Fruit fly (Drosophila melanogaster) whole organism, embryonic: ENCODE results near the gene CG13996.

Source experiments
- Abd-B ChIP-seq: fragments of 200-800 bp; sonication (Bioruptor generic); optimal IDR thresholded peaks from 2 replicates; lab custom pipeline; 2018; ENCODE audit warnings: missing biosample characterization, mild to moderate bottlenecking, missing genetic modification characterization, moderate library complexity
- B-H2 ChIP-seq: fragments of 200-800 bp; sonication (Bioruptor generic); optimal IDR thresholded peaks from 2 replicates; lab custom pipeline; 2018; ENCODE audit warnings: missing biosample characterization, mild to moderate bottlenecking, missing genetic modification characterization
- CG10267 ChIP-seq: fragments of 200-800 bp; sonication (Bioruptor generic); optimal IDR thresholded peaks from 2 replicates; lab custom pipeline; 2018; ENCODE audit warnings: missing biosample characterization, mild to moderate bottlenecking, missing genetic modification characterization, moderate library complexity
- CG11398 ChIP-seq: fragments of 200-800 bp; sonication (Bioruptor generic); optimal IDR thresholded peaks from 2 replicates; lab custom pipeline; 2016; ENCODE audit warnings: missing biosample characterization, missing genetic modification characterization
- CG12219 ChIP-seq: fragments of 200-800 bp; sonication (Bioruptor generic); optimal IDR thresholded peaks from 3 replicates; lab custom pipeline; 2018; ENCODE audit warnings: missing biosample characterization, mild to moderate bottlenecking, missing genetic modification characterization
- CG12744 ChIP-seq: fragments of 200-800 bp; sonication (Bioruptor generic); optimal IDR thresholded peaks from 2 replicates; lab custom pipeline; 2016; ENCODE audit warnings: missing biosample characterization, missing genetic modification characterization
- CG13123 ChIP-seq: fragments of 200-800 bp; sonication (Bioruptor generic); optimal IDR thresholded peaks from 2 replicates; lab custom pipeline; 2016; ENCODE audit warnings: missing biosample characterization, missing genetic modification characterization
- CG13296 ChIP-seq: fragments of 200-800 bp; sonication (Bioruptor generic); optimal IDR thresholded peaks from 3 replicates; lab custom pipeline; 2018; ENCODE audit warnings: missing biosample characterization, mild to moderate bottlenecking, missing genetic modification characterization
- CG15601 ChIP-seq: fragments of 200-800 bp; sonication (Bioruptor generic); optimal IDR thresholded peaks from 3 replicates; lab custom pipeline; 2019; ENCODE audit warnings: missing biosample characterization, mild to moderate bottlenecking, missing genetic modification characterization, moderate library complexity
- CG15696 ChIP-seq: fragments of 200-800 bp; sonication (Bioruptor generic); optimal IDR thresholded peaks from 2 replicates; lab custom pipeline; 2019; ENCODE audit warnings: missing biosample characterization, mild to moderate bottlenecking, missing genetic modification characterization, moderate library complexity
- CG16863 ChIP-seq: fragments of 200-800 bp; sonication (Bioruptor generic); optimal IDR thresholded peaks from 3 replicates; lab custom pipeline; 2016; ENCODE audit warnings: missing biosample characterization, missing genetic modification characterization
- CG17186 ChIP-seq: fragments of 200-800 bp; sonication (Bioruptor generic); optimal IDR thresholded peaks from 3 replicates; lab custom pipeline; 2017; ENCODE audit warnings: missing biosample characterization, missing genetic modification reagents, missing genetic modification characterization
- CG17361 ChIP-seq: fragments of 200-800 bp; sonication (Bioruptor generic); IDR thresholded peaks from 3 replicates; pipeline ENCODE4 v1.3.6; 2022; ENCODE audit warnings: missing biosample characterization, missing genetic modification characterization
- CG17802 ChIP-seq: fragments of 200-800 bp; sonication (Bioruptor generic); optimal IDR thresholded peaks from 2 replicates; lab custom pipeline; 2018; ENCODE audit warnings: missing biosample characterization, mild to moderate bottlenecking, missing genetic modification characterization, moderate library complexity
- CG17912 ChIP-seq: fragments of 200-800 bp; sonication (Bioruptor generic); optimal IDR thresholded peaks from 2 replicates; lab custom pipeline; 2018; ENCODE audit warnings: missing biosample characterization, mild to moderate bottlenecking, missing genetic modification characterization
- CG1792 ChIP-seq: fragments of 200-800 bp; sonication (Bioruptor generic); optimal IDR thresholded peaks from 2 replicates; lab custom pipeline; 2016; ENCODE audit warnings: missing biosample characterization, missing genetic modification characterization
- CG2120 ChIP-seq: fragments of 200-800 bp; sonication (Bioruptor generic); optimal IDR thresholded peaks from 3 replicates; lab custom pipeline; 2016; ENCODE audit warnings: missing biosample characterization, missing genetic modification characterization
- CG30020 ChIP-seq: fragments of 200-800 bp; optimal IDR thresholded peaks from 2 replicates; lab custom pipeline; 2019; ENCODE audit warnings: missing biosample characterization, mild to moderate bottlenecking, missing genetic modification characterization, moderate library complexity
- CG31224 ChIP-seq: fragments of 200-800 bp; sonication (Bioruptor generic); IDR thresholded peaks from 2 replicates; pipeline ENCODE4 v1.3.6; 2022; ENCODE audit warnings: missing biosample characterization, missing genetic modification characterization
- CG3726 ChIP-seq: fragments of 200-800 bp; sonication (Bioruptor generic); IDR thresholded peaks from 3 replicates; pipeline ENCODE4, ENCODE4 v1.3.6; 2022; ENCODE audit warnings: missing biosample characterization, missing genetic modification characterization
- CG5953 ChIP-seq: fragments of 200-800 bp; sonication (Bioruptor generic); IDR thresholded peaks from 2 replicates; pipeline ENCODE4 v1.3.6; 2022; ENCODE audit warnings: missing biosample characterization, missing genetic modification characterization
- CG7357 ChIP-seq: fragments of 200-800 bp; sonication (Bioruptor generic); IDR thresholded peaks from 3 replicates; pipeline ENCODE4 v1.3.6; 2022; ENCODE audit warnings: missing biosample characterization, missing genetic modification characterization
- CG7556 ChIP-seq: fragments of 200-800 bp; sonication (Bioruptor generic); optimal IDR thresholded peaks from 2 replicates; lab custom pipeline; 2017; ENCODE audit warnings: missing biosample characterization, mild to moderate bottlenecking, missing genetic modification characterization
- CG7839 ChIP-seq: fragments of 200-800 bp; sonication (Bioruptor generic); optimal IDR thresholded peaks from 3 replicates; lab custom pipeline; 2018; ENCODE audit warnings: missing biosample characterization, mild to moderate bottlenecking, missing genetic modification characterization, moderate library complexity
- CG8089 ChIP-seq: fragments of 200-800 bp; sonication (Bioruptor generic); optimal IDR thresholded peaks from 3 replicates; lab custom pipeline; 2016; ENCODE audit warnings: missing biosample characterization, missing genetic modification characterization
- CG9437 ChIP-seq: fragments of 200-800 bp; sonication (Bioruptor generic); optimal IDR thresholded peaks from 2 replicates; lab custom pipeline; 2018; ENCODE audit warnings: missing biosample characterization, mild to moderate bottlenecking, missing genetic modification characterization
- Camta ChIP-seq: fragments of 200-800 bp; sonication (Bioruptor generic); optimal IDR thresholded peaks from 2 replicates; lab custom pipeline; 2016; ENCODE audit warnings: missing biosample characterization, missing genetic modification characterization
- CoRest ChIP-seq: fragments of 200-800 bp; sonication (Bioruptor generic); optimal IDR thresholded peaks from 3 replicates; lab custom pipeline; 2018; ENCODE audit warnings: missing biosample characterization, mild to moderate bottlenecking, missing genetic modification characterization, moderate library complexity
- D19B ChIP-seq: fragments of 200-800 bp; sonication (Bioruptor generic); optimal IDR thresholded peaks from 2 replicates; lab custom pipeline; 2017; ENCODE audit warnings: missing biosample characterization, mild to moderate bottlenecking, missing genetic modification characterization
- Deaf1 ChIP-seq: fragments of 200-800 bp; optimal IDR thresholded peaks from 3 replicates; lab custom pipeline; 2019; ENCODE audit warnings: missing biosample characterization, mild to moderate bottlenecking, missing genetic modification characterization, moderate library complexity
- E2f2 ChIP-seq: fragments of 200-800 bp; sonication (Bioruptor generic); IDR thresholded peaks from 2 replicates; pipeline ENCODE4 v1.3.6; 2022; ENCODE audit warnings: missing biosample characterization, missing genetic modification characterization
- MTF-1 ChIP-seq: fragments of 200-800 bp; sonication (Bioruptor generic); optimal IDR thresholded peaks from 2 replicates; lab custom pipeline; 2018; ENCODE audit warnings: missing biosample characterization, mild to moderate bottlenecking, missing genetic modification characterization, borderline replicate concordance
- Nf-YC ChIP-seq: fragments of 200-800 bp; optimal IDR thresholded peaks from 3 replicates; lab custom pipeline; 2019; ENCODE audit warnings: missing biosample characterization, mild to moderate bottlenecking, missing genetic modification characterization, moderate library complexity
- Ravus ChIP-seq: fragments of 200-800 bp; sonication (Bioruptor generic); IDR thresholded peaks from 2 replicates; pipeline ENCODE4 v1.3.6; 2022; ENCODE audit warnings: missing biosample characterization, missing genetic modification characterization
- Sin3A ChIP-seq: fragments of >200 bp; optimal IDR thresholded peaks from 2 replicates; lab custom pipeline; 2018
- Six4 ChIP-seq: fragments of 200-800 bp; sonication (Bioruptor generic); optimal IDR thresholded peaks from 2 replicates; lab custom pipeline; 2016; ENCODE audit warnings: missing biosample characterization, missing genetic modification characterization
- az2 ChIP-seq: fragments of 200-800 bp; sonication (Bioruptor generic); optimal IDR thresholded peaks from 3 replicates; lab custom pipeline; 2016; ENCODE audit warnings: missing biosample characterization, missing genetic modification characterization
- bcd ChIP-seq: fragments of 200-800 bp; sonication (Bioruptor generic); optimal IDR thresholded peaks from 2 replicates; lab custom pipeline; 2017; ENCODE audit warnings: missing biosample characterization, mild to moderate bottlenecking, missing genetic modification characterization
- cato ChIP-seq: fragments of 200-800 bp; sonication (Bioruptor generic); optimal IDR thresholded peaks from 2 replicates; lab custom pipeline; 2016; ENCODE audit warnings: missing biosample characterization, missing genetic modification characterization, borderline replicate concordance
- danr ChIP-seq: fragments of 200-800 bp; sonication (Bioruptor generic); IDR thresholded peaks from 2 replicates; pipeline ENCODE4 v1.3.6; 2022; ENCODE audit warnings: missing biosample characterization, missing genetic modification characterization
- dimm ChIP-seq: fragments of 200-800 bp; sonication (Bioruptor generic); IDR thresholded peaks from 2 replicates; pipeline ENCODE4 v1.3.6; 2022; ENCODE audit warnings: missing biosample characterization, missing genetic modification characterization
- dm ChIP-seq: fragments of 200-800 bp; sonication (Bioruptor generic); optimal IDR thresholded peaks from 3 replicates; lab custom pipeline; 2016; ENCODE audit warnings: missing biosample characterization, missing genetic modification characterization
- ewg ChIP-seq: fragments of 200-800 bp; sonication (Bioruptor generic); optimal IDR thresholded peaks from 3 replicates; lab custom pipeline; 2017; ENCODE audit warnings: mild to moderate bottlenecking, missing biosample characterization, missing genetic modification reagents, missing genetic modification characterization
- fd3F ChIP-seq: fragments of 200-800 bp; sonication (Bioruptor generic); optimal IDR thresholded peaks from 2 replicates; lab custom pipeline; 2018; ENCODE audit warnings: missing biosample characterization, mild to moderate bottlenecking, missing genetic modification characterization, moderate library complexity
- grn ChIP-seq: fragments of 200-800 bp; sonication (Bioruptor generic); optimal IDR thresholded peaks from 3 replicates; lab custom pipeline; 2017; ENCODE audit warnings: missing biosample characterization, missing genetic modification characterization
- ken ChIP-seq: fragments of 200-800 bp; sonication (Bioruptor generic); IDR thresholded peaks from 3 replicates; pipeline ENCODE4 v1.3.6; 2022; ENCODE audit warnings: missing biosample characterization, missing genetic modification characterization
- odd ChIP-seq: fragments of 200-800 bp; sonication (Bioruptor generic); optimal IDR thresholded peaks from 2 replicates; lab custom pipeline; 2017; ENCODE audit warnings: missing biosample characterization, mild to moderate bottlenecking, missing genetic modification characterization
- row ChIP-seq: fragments of 200-800 bp; sonication (Bioruptor generic); IDR thresholded peaks from 3 replicates; pipeline ENCODE4 v1.3.6; 2022; ENCODE audit warnings: missing biosample characterization, missing genetic modification characterization
- sens ChIP-seq: fragments of 200-800 bp; sonication (Bioruptor generic); peaks from one replicate; lab custom pipeline; 2016; ENCODE audit warnings: missing biosample characterization, missing genetic modification characterization
- ttk ChIP-seq: fragments of 200-800 bp; sonication (Bioruptor generic); IDR thresholded peaks from 2 replicates; pipeline ENCODE4 v2.1.2; 2022; ENCODE audit warnings: missing biosample characterization, missing genetic modification characterization
- wdn ChIP-seq: fragments of 200-800 bp; sonication (Bioruptor generic); IDR thresholded peaks from 2 replicates; pipeline ENCODE4 v1.3.6; 2022; ENCODE audit warnings: missing biosample characterization, missing genetic modification characterization
- zf30C ChIP-seq: fragments of 200-800 bp; sonication (Bioruptor generic); optimal IDR thresholded peaks from 3 replicates; lab custom pipeline; 2018; ENCODE audit warnings: missing biosample characterization, mild to moderate bottlenecking, missing genetic modification characterization

CG13996 gene

DNA sequence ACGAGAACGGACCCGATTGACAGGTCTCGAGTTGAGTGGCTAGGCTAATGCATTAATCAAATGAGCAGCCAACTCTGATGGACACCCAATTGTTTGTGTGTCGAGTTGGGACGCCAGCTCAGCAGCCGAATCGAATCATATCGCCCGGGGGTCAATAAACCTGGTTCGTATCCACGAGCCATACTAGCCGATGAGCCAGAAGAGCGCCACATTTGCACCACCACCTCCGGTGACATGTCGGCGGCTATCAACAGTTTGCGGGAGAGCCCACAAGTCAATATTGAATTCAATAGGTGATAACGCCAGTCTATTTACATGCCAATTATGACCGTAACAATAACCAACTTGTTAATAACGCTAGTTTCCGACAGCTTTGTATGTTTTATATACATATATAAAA lies 46.5 kb upstream of the CG13996 start (continued):
- TF ChIP-seq ttk (GFP tag; lab: Robert Waterston, UW), result peak; percentile 7; the same call in 1 of the 2 replicates
- peak; percentile 13 for TF ChIP-seq Nf-YC (tag; lab: Kevin White, UChicago)
- TF ChIP-seq CG7556, result peak; percentile 58
- TF ChIP-seq az2, result no peak
- peak; percentile 34 for TF ChIP-seq CG12219 (GFP tag; lab: Kevin White, UChicago)
- no peak for TF ChIP-seq danr
- TF ChIP-seq grn (GFP tag; lab: Kevin White, UChicago), result no peak
- peak; percentile 38 for TF ChIP-seq CG7839 (tag; lab: Kevin White, UChicago)
- TF ChIP-seq CG15696, result peak; percentile 58
- no peak for TF ChIP-seq CG8089
- no peak for TF ChIP-seq CG12744 (GFP tag; lab: Kevin White, UChicago)
- no peak for TF ChIP-seq CG1792 (GFP tag; lab: Kevin White, UChicago)
- no peak for TF ChIP-seq CG16863 (GFP tag; lab: Kevin White, UChicago)
- peak; percentile 34 for TF ChIP-seq CoRest (tag; lab: Kevin White, UChicago)
- TF ChIP-seq CG11398, result no peak
- TF ChIP-seq CG17361 (GFP tag; lab: Robert Waterston, UW), result no peak
- peak; percentile 31; the same call in 1 of the 3 replicates for TF ChIP-seq CG3726 (GFP tag; lab: Robert Waterston, UW)
- peak; percentile 54 for TF ChIP-seq fd3F (GFP tag; lab: Kevin White, UChicago)
- 0 out of 2 replicates have a peak, but pooled peaks have one; percentile 15 for TF ChIP-seq CG5953 (GFP tag; lab: Robert Waterston, UW)
- peak; percentile 37 for TF ChIP-seq CG2120 (GFP tag; lab: Kevin White, UChicago)
- TF ChIP-seq cato (GFP tag; lab: Kevin White, UChicago), result no peak
- TF ChIP-seq CG17802 (tag; lab: Kevin White, UChicago), result no peak
- TF ChIP-seq CG17186 (GFP tag; lab: Kevin White, UChicago), result no peak
- peak; percentile 4 for TF ChIP-seq D19B (GFP tag; lab: Kevin White, UChicago)
- TF ChIP-seq row (GFP tag; lab: Robert Waterston, UW), result no peak
- no peak for TF ChIP-seq CG9437 (GFP tag; lab: Kevin White, UChicago)
- peak; percentile 17 for TF ChIP-seq CG10267 (tag; lab: Kevin White, UChicago)
- TF ChIP-seq zf30C, result no peak
- no peak for TF ChIP-seq Six4 (GFP tag; lab: Kevin White, UChicago)
- TF ChIP-seq E2f2, result no peak
- TF ChIP-seq ken (GFP tag; lab: Robert Waterston, UW), result no peak
- peak; percentile 61 for TF ChIP-seq CG17912
- peak; percentile 91 for TF ChIP-seq Deaf1 (tag; lab: Kevin White, UChicago)
- peak; percentile 58 for TF ChIP-seq CG13123 (GFP tag; lab: Kevin White, UChicago)
- TF ChIP-seq CG13296, result peak; percentile 79
- TF ChIP-seq sens (GFP tag; lab: Kevin White, UChicago), result no peak
- peak; percentile 11 for TF ChIP-seq Camta
- no peak for TF ChIP-seq Sin3A (lab: Kevin White, UChicago)
- TF ChIP-seq odd (GFP tag; lab: Kevin White, UChicago), result peak; percentile 77
- peak; percentile 49; the same call in 1 of the 2 replicates for TF ChIP-seq wdn (GFP tag; lab: Robert Waterston, UW)
- TF ChIP-seq CG15601 (tag; lab: Kevin White, UChicago), result peak; percentile 82
- no peak for TF ChIP-seq CG7357 (GFP tag; lab: Robert Waterston, UW)
- peak; percentile 87 for TF ChIP-seq MTF-1 (GFP tag; lab: Kevin White, UChicago)
- TF ChIP-seq CG30020 (tag; lab: Kevin White, UChicago), result no peak
- no peak for TF ChIP-seq dm (GFP tag; lab: Kevin White, UChicago)
- peak; percentile 71 for TF ChIP-seq B-H2 (GFP tag; lab: Kevin White, UChicago)
- no peak for TF ChIP-seq dimm (GFP tag; lab: Robert Waterston, UW)
- TF ChIP-seq CG31224, result no peak
- peak; percentile 14 for TF ChIP-seq ewg (GFP tag; lab: Kevin White, UChicago)
- TF ChIP-seq Abd-B (GFP tag; lab: Kevin White, UChicago), result no peak
- TF ChIP-seq Ravus, result no peak
- TF ChIP-seq bcd (GFP tag; lab: Kevin White, UChicago), result peak; percentile 49
